Worm (Caenorhabditis elegans) whole organism, mixed stage, embryonic: ENCODE results near the gene pole-2.

Experiments used
- bed-3 ChIP-seq: fragments of 200-800 bp; sonication (Bioruptor generic); optimal IDR thresholded peaks from 3 replicates; lab custom pipeline; 2018; ENCODE audit warnings: mild to moderate bottlenecking, missing genetic modification characterization, moderate library complexity, missing compliant biosample characterization
- blmp-1 ChIP-seq: fragments of 150-350 bp; optimal IDR thresholded peaks from 2 replicates; lab custom pipeline; 2014; ENCODE audit warnings: missing biosample characterization, missing genetic modification characterization
- ceh-39 ChIP-seq: fragments of 150-350 bp; optimal IDR thresholded peaks from 2 replicates; lab custom pipeline; 2014; ENCODE audit warnings: missing biosample characterization, missing genetic modification characterization
- ceh-43 ChIP-seq: fragments of 200-800 bp; sonication (Bioruptor generic); optimal IDR thresholded peaks from 2 replicates; lab custom pipeline; 2018; ENCODE audit warnings: mild to moderate bottlenecking, missing genetic modification characterization, moderate library complexity, missing compliant biosample characterization
- ceh-83 ChIP-seq: fragments of 200-800 bp; sonication (Bioruptor generic); optimal IDR thresholded peaks from 2 replicates; lab custom pipeline; 2018; ENCODE audit warnings: mild to moderate bottlenecking, missing genetic modification characterization, missing compliant biosample characterization
- ces-1 ChIP-seq: fragments of 150-350 bp; optimal IDR thresholded peaks from 2 replicates; lab custom pipeline; 2014; ENCODE audit warnings: missing biosample characterization, missing genetic modification reagents, missing genetic modification characterization
- cnd-1 ChIP-seq: fragments of 200-800 bp; sonication (Bioruptor generic); optimal IDR thresholded peaks from 2 replicates; lab custom pipeline; 2018; ENCODE audit warnings: mild to moderate bottlenecking, missing genetic modification characterization, missing compliant biosample characterization
- drap-1 ChIP-seq: fragments of 200-800 bp; sonication (Bioruptor generic); optimal IDR thresholded peaks from 3 replicates; lab custom pipeline; 2018; ENCODE audit warnings: mild to moderate bottlenecking, missing genetic modification characterization, missing compliant biosample characterization
- elt-1 ChIP-seq: sonication (generic microtip); optimal IDR thresholded peaks from 2 replicates; lab custom pipeline; 2017; ENCODE audit warnings: missing genetic modification characterization, mild to moderate bottlenecking, missing compliant biosample characterization, antibody characterized with exemption, moderate library complexity, borderline replicate concordance; ENCODE audit not compliant: insufficient read depth
- elt-3 ChIP-seq: fragments of 150-350 bp; optimal IDR thresholded peaks from 2 replicates; lab custom pipeline; 2014; ENCODE audit warnings: missing biosample characterization, missing genetic modification characterization
- flh-1 ChIP-seq: fragments of 200-800 bp; sonication (Bioruptor generic); optimal IDR thresholded peaks from 2 replicates; lab custom pipeline; 2018; ENCODE audit warnings: mild to moderate bottlenecking, missing genetic modification characterization, moderate library complexity, missing compliant biosample characterization
- ham-2 ChIP-seq: fragments of 200-800 bp; sonication (Bioruptor generic); optimal IDR thresholded peaks from 2 replicates; lab custom pipeline; 2018; ENCODE audit warnings: mild to moderate bottlenecking, missing genetic modification characterization, missing compliant biosample characterization
- hlh-1 ChIP-seq: fragments of 150-350 bp; optimal IDR thresholded peaks from 2 replicates; lab custom pipeline; 2014; ENCODE audit warnings: missing biosample characterization, missing genetic modification reagents, missing genetic modification characterization
- lin-32 ChIP-seq: fragments of 200-800 bp; sonication (Bioruptor generic); optimal IDR thresholded peaks from 2 replicates; lab custom pipeline; 2018; ENCODE audit warnings: mild to moderate bottlenecking, missing genetic modification characterization, missing compliant biosample characterization
- lsy-2 ChIP-seq: fragments of 150-350 bp; optimal IDR thresholded peaks from 2 replicates; lab custom pipeline; 2014; ENCODE audit warnings: missing biosample characterization, missing genetic modification characterization
- mab-5 ChIP-seq: fragments of 150-350 bp; optimal IDR thresholded peaks from 2 replicates; lab custom pipeline; 2014; ENCODE audit warnings: missing biosample characterization, missing genetic modification characterization
- mep-1 ChIP-seq: fragments of 150-350 bp; optimal IDR thresholded peaks from 2 replicates; lab custom pipeline; 2017; ENCODE audit warnings: missing biosample characterization, missing genetic modification reagents, missing genetic modification characterization, inconsistent platforms
- mls-2 ChIP-seq: sonication (generic microtip); optimal IDR thresholded peaks from 2 replicates; lab custom pipeline; 2016; ENCODE audit warnings: mild to moderate bottlenecking, missing genetic modification characterization, moderate library complexity, missing compliant biosample characterization
- nhr-12 ChIP-seq: fragments of 150-350 bp; optimal IDR thresholded peaks from 2 replicates; lab custom pipeline; 2014; ENCODE audit warnings: missing biosample characterization, missing genetic modification characterization
- nhr-2 ChIP-seq: fragments of 150-350 bp; optimal IDR thresholded peaks from 2 replicates; lab custom pipeline; 2014; ENCODE audit warnings: missing biosample characterization, missing genetic modification characterization
- nhr-237 ChIP-seq: fragments of 150-350 bp; optimal IDR thresholded peaks from 2 replicates; lab custom pipeline; 2014; ENCODE audit warnings: missing biosample characterization, missing genetic modification characterization
- nhr-28 ChIP-seq: fragments of 150-350 bp; optimal IDR thresholded peaks from 2 replicates; lab custom pipeline; 2014; ENCODE audit warnings: missing biosample characterization, missing genetic modification characterization
- nhr-76 ChIP-seq: sonication (generic microtip); optimal IDR thresholded peaks from 2 replicates; lab custom pipeline; 2017; ENCODE audit warnings: missing biosample characterization, missing genetic modification characterization
- pha-4 ChIP-seq: fragments of 150-350 bp; optimal IDR thresholded peaks from 2 replicates; lab custom pipeline; 2018; ENCODE audit warnings: missing biosample characterization, missing genetic modification reagents, missing genetic modification characterization
- sem-2 ChIP-seq: fragments of 200-800 bp; sonication (Bioruptor generic); optimal IDR thresholded peaks from 2 replicates; lab custom pipeline; 2018; ENCODE audit warnings: mild to moderate bottlenecking, missing genetic modification characterization, missing compliant biosample characterization
- snpc-4 ChIP-seq: fragments of 150-350 bp; optimal IDR thresholded peaks from 2 replicates; lab custom pipeline; 2014; ENCODE audit warnings: missing biosample characterization, missing genetic modification characterization
- sptf-1 ChIP-seq: sonication (generic microtip); optimal IDR thresholded peaks from 2 replicates; lab custom pipeline; 2017; ENCODE audit warnings: mild to moderate bottlenecking, missing genetic modification characterization, moderate library complexity, missing compliant biosample characterization
- tbx-8 ChIP-seq: fragments of 200-800 bp; sonication (Bioruptor generic); optimal IDR thresholded peaks from 2 replicates; lab custom pipeline; 2018; ENCODE audit warnings: mild to moderate bottlenecking, missing genetic modification characterization, moderate library complexity, missing compliant biosample characterization
- unc-120 ChIP-seq: sonication (generic microtip); optimal IDR thresholded peaks from 2 replicates; lab custom pipeline; 2017; ENCODE audit warnings: missing genetic modification characterization, missing compliant biosample characterization; ENCODE audit not compliant: poor library complexity, severe bottlenecking
- unc-62 ChIP-seq: fragments of 150-350 bp; optimal IDR thresholded peaks from 2 replicates; lab custom pipeline; 2014; ENCODE audit warnings: missing biosample characterization, missing genetic modification reagents, missing genetic modification characterization
- zip-8 ChIP-seq: fragments of 150-350 bp; optimal IDR thresholded peaks from 2 replicates; lab custom pipeline; 2014; ENCODE audit warnings: missing biosample characterization, missing genetic modification characterization
- ztf-11 ChIP-seq: fragments of 150-350 bp; optimal IDR thresholded peaks from 2 replicates; lab custom pipeline; 2014; ENCODE audit warnings: missing biosample characterization, missing genetic modification characterization

pole-2 gene

DNA sequence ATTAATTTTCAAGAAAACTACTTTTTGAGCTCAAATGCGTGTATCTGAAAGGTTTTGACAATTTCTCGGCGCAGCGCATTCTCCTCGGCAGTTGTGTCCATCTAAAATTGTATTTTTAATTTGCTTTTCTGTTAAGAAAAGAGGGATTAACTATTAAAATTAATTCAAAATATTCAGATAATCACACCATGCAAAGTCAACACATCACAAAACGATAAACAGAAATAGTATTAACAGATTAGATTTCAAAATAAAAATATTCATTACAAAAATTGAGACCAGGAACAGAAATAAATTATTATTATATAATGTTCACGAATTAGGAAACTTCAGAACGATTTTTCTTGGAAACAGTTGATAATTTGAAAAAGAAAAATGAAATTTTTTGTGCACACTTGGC is at the start of gene pole-2:
Gene pole-2, minus strand, starts transcription at position 101 of the 400 bp plus-strand sequence.
- TF ChIP-seq tbx-8 (GFP tag; lab: Kevin White, UChicago) (no peak), mab-5 (no peak), ceh-43 (GFP tag; lab: Kevin White, UChicago) (no peak), sem-2 (GFP tag; lab: Kevin White, UChicago) (no peak), elt-3 (tag; lab: Kevin White, UChicago) (no peak), cnd-1 (tag; lab: Kevin White, UChicago) (no peak), drap-1 (GFP tag; lab: Kevin White, UChicago) (no peak), unc-62 (GFP tag; lab: Kevin White, UChicago) (no peak), ceh-39 (no peak), lsy-2 (tag; lab: Kevin White, UChicago) (no peak), sptf-1 (tag; lab: Kevin White, UChicago) (no peak), nhr-2 (tag; lab: Kevin White, UChicago) (no peak), pha-4 (tag; lab: Kevin White, UChicago) (no peak), mep-1 (tag; lab: Kevin White, UChicago) (no peak), nhr-237 (tag; lab: Kevin White, UChicago) (no peak)

DNA sequence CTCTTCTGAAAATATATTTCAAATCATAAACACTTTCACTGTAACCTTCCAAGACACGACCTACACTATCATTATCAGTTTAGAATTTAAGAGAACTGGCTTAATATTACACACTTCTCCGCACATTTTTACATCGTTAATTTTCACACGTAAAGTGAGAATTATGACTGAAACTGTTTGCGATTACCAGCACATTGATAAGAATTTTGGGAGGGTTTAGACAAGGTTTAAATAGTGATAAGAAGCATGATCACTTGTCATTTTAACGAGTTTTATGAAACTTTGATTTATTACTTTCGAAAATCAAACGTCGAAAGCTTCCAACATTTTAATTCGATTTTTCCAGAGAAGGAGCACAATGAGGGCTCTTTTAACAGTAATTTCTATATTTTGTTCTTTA is 44.1 kb upstream of the pole-2 start, which contains the start of gene F21D5.3:
Gene F21D5.3, plus strand, starts transcription at position 347 of the 400 bp plus-strand sequence.
- TF ChIP-seq mab-5 (no peak), nhr-237 (tag; lab: Kevin White, UChicago) (no peak), zip-8 (no peak), drap-1 (GFP tag; lab: Kevin White, UChicago) (no peak), ham-2 (no peak), ceh-83 (GFP tag; lab: Kevin White, UChicago) (no peak), mep-1 (tag; lab: Kevin White, UChicago) (no peak), nhr-76 (tag; lab: Kevin White, UChicago) (no peak), nhr-28 (tag; lab: Kevin White, UChicago) (no peak), cnd-1 (tag; lab: Kevin White, UChicago) (no peak)
- TF ChIP-seq, all 35 proteins: peak for 0

DNA sequence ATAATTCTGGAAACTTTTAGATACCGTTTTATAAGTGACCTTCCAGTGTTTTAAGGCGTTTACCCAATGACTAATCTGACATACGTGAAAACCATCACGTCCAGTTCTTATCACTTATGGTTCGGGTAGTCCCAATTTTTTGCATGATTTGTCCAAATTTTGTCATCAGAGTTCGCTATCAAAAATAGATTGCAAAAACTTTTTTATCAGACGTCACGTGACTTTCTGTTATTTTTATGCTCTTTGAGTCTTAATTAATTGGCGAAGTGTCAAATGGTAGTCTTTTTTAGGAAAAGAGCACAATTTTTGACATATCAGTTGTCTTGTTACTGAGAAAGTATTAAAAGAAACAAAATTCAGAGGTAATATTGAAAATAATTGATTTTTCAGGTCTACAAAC is 43.2 kb upstream of the pole-2 start:
- TF ChIP-seq lin-32 (GFP tag; lab: Kevin White, UChicago) (no peak), snpc-4 (tag; lab: Kevin White, UChicago) (no peak), unc-120 (tag; lab: Kevin White, UChicago) (no peak)

DNA sequence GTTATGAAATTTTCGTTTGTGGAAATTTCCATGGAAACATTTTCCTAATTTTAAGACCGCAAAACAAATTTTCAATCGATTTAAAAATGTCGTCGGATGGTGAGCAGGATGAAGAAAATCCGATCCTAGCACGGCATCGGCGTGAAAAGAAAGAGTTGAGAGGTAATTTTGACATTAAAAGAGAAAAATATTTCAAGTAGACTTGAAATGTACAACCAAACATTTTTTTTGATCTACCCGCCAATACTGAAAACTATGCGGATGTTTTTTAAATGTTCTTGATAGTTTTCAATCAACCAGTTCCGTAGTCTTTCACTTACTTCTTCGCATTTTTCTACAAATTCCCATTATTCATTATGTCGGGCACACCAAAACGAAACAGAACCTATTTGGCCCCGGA is 41.7 kb upstream of the pole-2 start, which contains the start of gene otub-3:
Gene otub-3, plus strand, starts transcription at position 56 of the 400 bp plus-strand sequence.
- no peak for TF ChIP-seq ces-1
- TF ChIP-seq elt-3 (tag; lab: Kevin White, UChicago) = no peak
- TF ChIP-seq nhr-12 (tag; lab: Kevin White, UChicago) = no peak
- no peak for TF ChIP-seq sem-2 (GFP tag; lab: Kevin White, UChicago)
- no peak for TF ChIP-seq drap-1 (GFP tag; lab: Kevin White, UChicago)
- no peak for TF ChIP-seq ceh-83 (GFP tag; lab: Kevin White, UChicago)
- TF ChIP-seq mls-2 (tag; lab: Kevin White, UChicago) = no peak
- no peak for TF ChIP-seq lin-32 (GFP tag; lab: Kevin White, UChicago)
- TF ChIP-seq nhr-76 (tag; lab: Kevin White, UChicago) = no peak
- no peak for TF ChIP-seq unc-120 (tag; lab: Kevin White, UChicago)
- TF ChIP-seq bed-3 = no peak
- TF ChIP-seq ceh-43 (GFP tag; lab: Kevin White, UChicago) = no peak
- TF ChIP-seq mep-1 (tag; lab: Kevin White, UChicago) = no peak
- TF ChIP-seq ztf-11 (tag; lab: Kevin White, UChicago) = no peak
- no peak for TF ChIP-seq zip-8
- TF ChIP-seq hlh-1 = no peak
- no peak for TF ChIP-seq sptf-1 (tag; lab: Kevin White, UChicago)
- no peak for TF ChIP-seq nhr-28 (tag; lab: Kevin White, UChicago)
- TF ChIP-seq flh-1 (GFP tag; lab: Kevin White, UChicago) = no peak
- TF ChIP-seq mab-5 = no peak

DNA sequence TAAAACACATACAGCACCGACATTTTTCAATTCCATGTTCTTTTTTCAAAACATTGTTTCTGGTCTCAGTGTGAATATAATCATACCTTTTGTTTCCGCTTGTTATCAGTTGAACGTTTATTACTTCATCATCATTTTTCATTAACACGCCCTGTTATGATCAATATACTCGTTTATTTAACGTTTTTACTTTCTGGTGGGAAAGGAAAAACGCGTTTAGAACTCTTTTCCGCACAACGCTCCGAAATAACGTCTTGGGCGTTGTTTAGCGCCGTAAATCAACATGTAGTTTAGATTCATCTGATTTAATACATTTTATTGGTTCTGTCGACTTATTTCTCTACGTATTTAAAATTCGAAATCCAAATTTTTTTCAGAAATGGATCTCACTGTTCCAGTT is 38.9 kb upstream of the pole-2 start, which contains the start of gene pgm-3:
Gene pgm-3, plus strand, starts transcription at position 378 of the 400 bp plus-strand sequence.
- TF ChIP-seq snpc-4 (tag; lab: Kevin White, UChicago) = no peak
- TF ChIP-seq nhr-2 (tag; lab: Kevin White, UChicago) = no peak
- TF ChIP-seq ztf-11 (tag; lab: Kevin White, UChicago) = no peak
- no peak for TF ChIP-seq ham-2
- TF ChIP-seq hlh-1 = no peak
- no peak for TF ChIP-seq unc-120 (tag; lab: Kevin White, UChicago)
- no peak for TF ChIP-seq mab-5
- TF ChIP-seq blmp-1 (tag; lab: Kevin White, UChicago) = no peak
- TF ChIP-seq pha-4 (tag; lab: Kevin White, UChicago) = no peak
- TF ChIP-seq mls-2 (tag; lab: Kevin White, UChicago) = no peak
- TF ChIP-seq unc-62 (GFP tag; lab: Kevin White, UChicago) = no peak
- no peak for TF ChIP-seq zip-8
- TF ChIP-seq nhr-237 (tag; lab: Kevin White, UChicago) = no peak
- no peak for TF ChIP-seq ceh-39
- TF ChIP-seq elt-1 (tag; lab: Kevin White, UChicago) = no peak
- no peak for TF ChIP-seq lin-32 (GFP tag; lab: Kevin White, UChicago)
- no peak for TF ChIP-seq mep-1 (tag; lab: Kevin White, UChicago)
- TF ChIP-seq ces-1 = no peak
